Worm (Caenorhabditis elegans) whole organism, young adult: ENCODE data around the gene gst-9.

ENCODE experiments used
- F10E7.11 ChIP-seq: sonication (generic microtip); optimal IDR thresholded peaks from 2 replicates; lab custom pipeline; 2017; ENCODE audit warnings: mild to moderate bottlenecking, missing genetic modification characterization, moderate library complexity, missing compliant biosample characterization
- F22D6.2 ChIP-seq: sonication (generic microtip); optimal IDR thresholded peaks from 2 replicates; lab custom pipeline; 2016; ENCODE audit warnings: mild to moderate bottlenecking, missing genetic modification characterization, missing compliant biosample characterization
- F33H1.4 ChIP-seq: fragments of 200-800 bp; sonication (Bioruptor generic); IDR thresholded peaks from 2 replicates; pipeline ENCODE4 v1.3.6; 2022; ENCODE audit warnings: missing genetic modification reagents, missing genetic modification characterization, missing compliant biosample characterization
- F37B4.10 ChIP-seq: fragments of 200-800 bp; sonication (Bioruptor generic); IDR thresholded peaks from 2 replicates; pipeline ENCODE4 v1.3.6; 2022; ENCODE audit warnings: missing genetic modification characterization, missing compliant biosample characterization
- F49E8.2 ChIP-seq: sonication (generic microtip); optimal IDR thresholded peaks from 3 replicates; lab custom pipeline; 2017; ENCODE audit warnings: missing genetic modification characterization, mild to moderate bottlenecking, missing compliant biosample characterization, antibody characterized with exemption, moderate library complexity; ENCODE audit not compliant: insufficient read depth
- F52B5.7 ChIP-seq: sonication (generic microtip); optimal IDR thresholded peaks from 2 replicates; lab custom pipeline; 2016; ENCODE audit warnings: mild to moderate bottlenecking, missing genetic modification characterization, missing compliant biosample characterization
- F55B11.4 ChIP-seq: sonication (generic microtip); optimal IDR thresholded peaks from 2 replicates; lab custom pipeline; 2016; ENCODE audit warnings: missing compliant biosample characterization, missing genetic modification characterization, borderline replicate concordance; ENCODE audit not compliant: insufficient read depth
- F57C9.4 ChIP-seq: sonication (generic microtip); optimal IDR thresholded peaks from 2 replicates; lab custom pipeline; 2017; ENCODE audit warnings: mild to moderate bottlenecking, missing genetic modification characterization, missing compliant biosample characterization
- K11D2.4 ChIP-seq: fragments of 200-800 bp; sonication (Bioruptor generic); IDR thresholded peaks from 2 replicates; pipeline ENCODE4 v1.3.6; 2022; ENCODE audit warnings: missing genetic modification reagents, missing genetic modification characterization, missing compliant biosample characterization
- T07F8.4 ChIP-seq: sonication (generic microtip); optimal IDR thresholded peaks from 2 replicates; lab custom pipeline; 2016; ENCODE audit warnings: mild to moderate bottlenecking, missing genetic modification characterization, moderate library complexity, missing compliant biosample characterization
- T26A5.8 ChIP-seq: sonication (generic microtip); optimal IDR thresholded peaks from 2 replicates; lab custom pipeline; 2016; ENCODE audit warnings: missing genetic modification characterization, missing compliant biosample characterization
- Y67H2A.10 ChIP-seq: fragments of 200-800 bp; sonication (Bioruptor generic); conservative IDR thresholded peaks from 2 replicates; pipeline ENCODE4 v1.3.6; 2022; ENCODE audit warnings: missing genetic modification reagents, missing genetic modification characterization, missing compliant biosample characterization
- Y79H2A.3 ChIP-seq: fragments of 200-800 bp; sonication (Bioruptor generic); conservative IDR thresholded peaks from 2 replicates; pipeline ENCODE4 v1.3.6; 2022; ENCODE audit warnings: missing genetic modification reagents, missing genetic modification characterization, missing compliant biosample characterization
- atf-7 ChIP-seq: sonication (generic microtip); optimal IDR thresholded peaks from 2 replicates; lab custom pipeline; 2017; ENCODE audit warnings: mild to moderate bottlenecking, missing genetic modification characterization, missing compliant biosample characterization
- athp-1 ChIP-seq: sonication (generic microtip); optimal IDR thresholded peaks from 2 replicates; lab custom pipeline; 2017; ENCODE audit warnings: mild to moderate bottlenecking, missing genetic modification characterization, missing compliant biosample characterization
- attf-3 ChIP-seq: fragments of 200-800 bp; sonication (Bioruptor generic); conservative IDR thresholded peaks from 2 replicates; pipeline ENCODE4 v1.3.6; 2022; ENCODE audit warnings: missing genetic modification reagents, missing genetic modification characterization, missing compliant biosample characterization
- ceh-27 ChIP-seq: fragments of 200-800 bp; sonication (Bioruptor generic); optimal IDR thresholded peaks from 2 replicates; lab custom pipeline; 2018; ENCODE audit warnings: mild to moderate bottlenecking, missing genetic modification characterization, moderate library complexity, missing compliant biosample characterization
- ceh-40 ChIP-seq: fragments of 200-800 bp; sonication (Bioruptor generic); IDR thresholded peaks from 2 replicates; pipeline ENCODE4 v1.3.6; 2022; ENCODE audit warnings: missing genetic modification characterization, missing compliant biosample characterization
- die-1 ChIP-seq: sonication (generic microtip); optimal IDR thresholded peaks from 2 replicates; lab custom pipeline; 2016; ENCODE audit warnings: missing genotype, mild to moderate bottlenecking, missing genetic modification characterization, missing compliant biosample characterization
- efl-1 ChIP-seq: fragments of 150-350 bp; optimal IDR thresholded peaks from 2 replicates; lab custom pipeline; 2014; ENCODE audit warnings: missing biosample characterization, missing genetic modification reagents, missing genetic modification characterization
- egl-18 ChIP-seq: fragments of 200-800 bp; sonication (Bioruptor generic); IDR thresholded peaks from 2 replicates; pipeline ENCODE4 v1.3.6; 2022; ENCODE audit warnings: missing genetic modification reagents, missing genetic modification characterization, missing compliant biosample characterization
- egrh-3 ChIP-seq: fragments of 200-800 bp; sonication (Bioruptor generic); IDR thresholded peaks from 2 replicates; pipeline ENCODE4 v1.3.6; 2022; ENCODE audit warnings: missing genetic modification reagents, missing genetic modification characterization, missing compliant biosample characterization
- ekl-4 ChIP-seq: fragments of 200-800 bp; sonication (Bioruptor generic); IDR thresholded peaks from 2 replicates; pipeline ENCODE4 v1.3.6; 2022; ENCODE audit warnings: missing genetic modification reagents, missing genetic modification characterization, missing compliant biosample characterization
- gei-17 ChIP-seq: fragments of 200-800 bp; sonication (Bioruptor generic); optimal IDR thresholded peaks from 2 replicates; lab custom pipeline; 2018; ENCODE audit warnings: mild to moderate bottlenecking, missing genetic modification characterization, missing compliant biosample characterization
- hsf-1 ChIP-seq: fragments of 200-800 bp; sonication (Bioruptor generic); IDR thresholded peaks from 2 replicates; pipeline ENCODE4 v1.3.6; 2022; ENCODE audit warnings: missing genetic modification reagents, missing genetic modification characterization, missing compliant biosample characterization
- let-607 ChIP-seq, 2 experiments: fragments of 200-800 bp in 1 of 2; sonication (Bioruptor generic) in 1 of 2; sonication (generic microtip) in 1 of 2; optimal IDR thresholded peaks; 2 replicates each; lab custom pipeline; 2016 to 2018; ENCODE audit warnings: mild to moderate bottlenecking in 2 of 2, missing compliant biosample characterization in 2 of 2, missing genetic modification characterization in 2 of 2, moderate library complexity in 2 of 2, missing genotype in 1 of 2
- lin-35 ChIP-seq, 3 experiments: fragments of 150-350 bp in 2 of 3; sonication (generic microtip) in 1 of 3; optimal IDR thresholded peaks; 2 replicates each; lab custom pipeline; 2014 to 2018; ENCODE audit warnings: missing biosample characterization in 3 of 3, missing genetic modification characterization in 3 of 3, missing genetic modification reagents in 3 of 3
- lin-54 ChIP-seq: fragments of 200-800 bp; sonication (Bioruptor generic); optimal IDR thresholded peaks from 2 replicates; lab custom pipeline; 2018; ENCODE audit warnings: mild to moderate bottlenecking, missing genetic modification characterization, missing compliant biosample characterization
- lsy-27 ChIP-seq: sonication (generic microtip); optimal IDR thresholded peaks from 2 replicates; lab custom pipeline; 2017; ENCODE audit warnings: missing genetic modification characterization, mild to moderate bottlenecking, missing compliant biosample characterization, antibody characterized with exemption, missing genotype, borderline replicate concordance; ENCODE audit not compliant: insufficient read depth
- madf-6 ChIP-seq: fragments of 200-800 bp; sonication (Bioruptor generic); IDR thresholded peaks from 2 replicates; pipeline ENCODE4 v1.3.6; 2022; ENCODE audit warnings: missing genetic modification reagents, missing genetic modification characterization, missing compliant biosample characterization
- madf-8 ChIP-seq: fragments of 200-800 bp; sonication (Bioruptor generic); conservative IDR thresholded peaks from 2 replicates; pipeline ENCODE4 v1.3.6; 2022; ENCODE audit warnings: missing genetic modification reagents, missing genetic modification characterization, missing compliant biosample characterization
- mcd-1 ChIP-seq: fragments of 200-800 bp; sonication (Bioruptor generic); IDR thresholded peaks from 2 replicates; pipeline ENCODE4 v1.3.6; 2022; ENCODE audit warnings: missing genetic modification reagents, missing genetic modification characterization, missing compliant biosample characterization
- mxl-1 ChIP-seq: sonication (generic microtip); optimal IDR thresholded peaks from 2 replicates; lab custom pipeline; 2016; ENCODE audit warnings: missing genetic modification characterization, missing compliant biosample characterization
- nfya-1 ChIP-seq: sonication (generic microtip); optimal IDR thresholded peaks from 2 replicates; lab custom pipeline; 2017; ENCODE audit warnings: antibody characterized with exemption, missing compliant biosample characterization, missing genetic modification characterization, borderline replicate concordance; ENCODE audit not compliant: insufficient read depth
- nhr-120 ChIP-seq: fragments of 200-800 bp; sonication (Bioruptor generic); IDR thresholded peaks from 2 replicates; pipeline ENCODE4 v1.3.6; 2022; ENCODE audit warnings: missing genetic modification characterization, missing compliant biosample characterization
- nhr-27 ChIP-seq: fragments of 200-800 bp; sonication (Bioruptor generic); optimal IDR thresholded peaks from 2 replicates; lab custom pipeline; 2018; ENCODE audit warnings: mild to moderate bottlenecking, missing genetic modification characterization, moderate library complexity, missing compliant biosample characterization
- nhr-80 ChIP-seq: sonication (generic microtip); optimal IDR thresholded peaks from 2 replicates; lab custom pipeline; 2016; ENCODE audit warnings: missing genetic modification characterization, missing compliant biosample characterization
- rcor-1 ChIP-seq: fragments of 200-800 bp; sonication (Bioruptor generic); IDR thresholded peaks from 2 replicates; pipeline ENCODE4 v1.3.6; 2022; ENCODE audit warnings: missing genetic modification reagents, missing genetic modification characterization, missing compliant biosample characterization
- rpc-1 ChIP-seq, 2 experiments: fragments of 150-350 bp in 1 of 2; sonication (generic microtip) in 1 of 2; optimal IDR thresholded peaks; 2 replicates each; lab custom pipeline; 2014 to 2018; ENCODE audit warnings: missing biosample characterization in 1 of 2, missing genetic modification characterization in 1 of 2, missing genetic modification reagents in 1 of 2, missing genotype in 1 of 2
- snpc-1.1 ChIP-seq: sonication (generic microtip); optimal IDR thresholded peaks from 2 replicates; lab custom pipeline; 2017; ENCODE audit warnings: missing genetic modification characterization, mild to moderate bottlenecking, missing compliant biosample characterization, antibody characterized with exemption, moderate library complexity, missing genotype, missing genetic modification reagents; ENCODE audit not compliant: insufficient read depth
- tbx-9 ChIP-seq: sonication (generic microtip); optimal IDR thresholded peaks from 2 replicates; lab custom pipeline; 2016; ENCODE audit warnings: borderline replicate concordance, missing genetic modification characterization, inconsistent platforms, missing compliant biosample characterization
- tlf-1 ChIP-seq: fragments of 200-800 bp; sonication (Bioruptor generic); optimal IDR thresholded peaks from 2 replicates; lab custom pipeline; 2018; ENCODE audit warnings: mild to moderate bottlenecking, missing genetic modification characterization, missing compliant biosample characterization
- unc-130 ChIP-seq: sonication (generic microtip); optimal IDR thresholded peaks from 2 replicates; lab custom pipeline; 2016; ENCODE audit warnings: missing genetic modification reagents, missing genetic modification characterization, missing compliant biosample characterization
- unc-62 ChIP-seq: fragments of 150-350 bp; optimal IDR thresholded peaks from 2 replicates; lab custom pipeline; 2014; ENCODE audit warnings: missing biosample characterization, missing genetic modification reagents, missing genetic modification characterization
- ztf-18 ChIP-seq: sonication (generic microtip); optimal IDR thresholded peaks from 2 replicates; lab custom pipeline; 2016; ENCODE audit warnings: missing genotype, mild to moderate bottlenecking, missing genetic modification characterization, missing compliant biosample characterization
- ztf-26 ChIP-seq: sonication (generic microtip); optimal IDR thresholded peaks from 2 replicates; lab custom pipeline; 2017; ENCODE audit warnings: missing genetic modification characterization, missing compliant biosample characterization
- ztf-28 ChIP-seq: fragments of 200-800 bp; sonication (Bioruptor generic); IDR thresholded peaks from 2 replicates; pipeline ENCODE4 v1.3.6; 2022; ENCODE audit warnings: missing genetic modification reagents, missing genetic modification characterization, missing compliant biosample characterization
- ztf-3 ChIP-seq: fragments of 200-800 bp; sonication (Bioruptor generic); optimal IDR thresholded peaks from 2 replicates; lab custom pipeline; 2018; ENCODE audit warnings: mild to moderate bottlenecking, missing genetic modification characterization, missing compliant biosample characterization

gst-9 gene

ce11 chrII:4904277-4904676 is 12.9 kb downstream of the gst-9 start (continued):
- TF ChIP-seq tlf-1, result peak; percentile 46
- no peak for TF ChIP-seq F10E7.11 (tag; lab: Kevin White, UChicago)
- no peak for TF ChIP-seq gei-17 (GFP tag; lab: Kevin White, UChicago)
- peak; percentile 29 for TF ChIP-seq unc-62
- TF ChIP-seq tbx-9 (tag; lab: Kevin White, UChicago), result no peak
- no peak for TF ChIP-seq die-1 (tag; lab: Kevin White, UChicago)
- TF ChIP-seq atf-7 (tag; lab: Kevin White, UChicago), result no peak
- TF ChIP-seq athp-1 (tag; lab: Kevin White, UChicago), result no peak
- no peak for TF ChIP-seq Y79H2A.3 (GFP tag; lab: Robert Waterston, UW)
- TF ChIP-seq mcd-1, result peak; percentile 70
- TF ChIP-seq ceh-40 (GFP tag; lab: Robert Waterston, UW), result no peak
- TF ChIP-seq F52B5.7 (tag; lab: Kevin White, UChicago), result no peak
- TF ChIP-seq lsy-27, result peak; percentile 60
- TF ChIP-seq K11D2.4 (GFP tag; lab: Robert Waterston, UW), result no peak
- TF ChIP-seq F49E8.2 (tag; lab: Kevin White, UChicago), result peak; percentile 44
- peak; percentile 84 for TF ChIP-seq F33H1.4 (GFP tag; lab: Robert Waterston, UW)
- peak in 1 of 3 experiments; percentile 68 for TF ChIP-seq lin-35 (GFP tag; optimal IDR thresholded peaks at IDR 0.05; lab: Kevin White, UChicago)
- no peak for TF ChIP-seq egrh-3 (GFP tag; lab: Robert Waterston, UW)
- no peak for TF ChIP-seq let-607 (tag; optimal IDR thresholded peaks at IDR 0.05; lab: Kevin White, UChicago)
- no peak for TF ChIP-seq T26A5.8 (tag; lab: Kevin White, UChicago)
- TF ChIP-seq ztf-26, result no peak
- TF ChIP-seq rpc-1 (optimal IDR thresholded peaks at IDR 0.05; lab: Kevin White, UChicago), result peak; percentile 36
- TF ChIP-seq rpc-1 (tag; optimal IDR thresholded peaks at IDR 0.05; lab: Kevin White, UChicago), result no peak
- no peak for TF ChIP-seq F37B4.10
- peak; percentile 32 for TF ChIP-seq ceh-27 (GFP tag; lab: Kevin White, UChicago)
- TF ChIP-seq T07F8.4 (tag; lab: Kevin White, UChicago), result no peak
- 0 out of 2 replicates have a peak, but pooled peaks have one; percentile 49 for TF ChIP-seq Y67H2A.10 (GFP tag; lab: Robert Waterston, UW)
- TF ChIP-seq nhr-120 (GFP tag; lab: Robert Waterston, UW), result no peak
- peak; percentile 82 for TF ChIP-seq madf-6 (GFP tag; lab: Robert Waterston, UW)
- TF ChIP-seq lin-54 (GFP tag; lab: Kevin White, UChicago), result peak; percentile 68
- TF ChIP-seq ztf-18 (tag; lab: Kevin White, UChicago), result peak; percentile 17
- TF ChIP-seq F57C9.4 (tag; lab: Kevin White, UChicago), result no peak
- peak; percentile 96 for TF ChIP-seq hsf-1 (GFP tag; lab: Robert Waterston, UW)
- TF ChIP-seq egl-18 (GFP tag; lab: Robert Waterston, UW), result no peak
- no peak for TF ChIP-seq ztf-28 (GFP tag; lab: Robert Waterston, UW)
- no peak for TF ChIP-seq unc-130 (GFP tag; lab: Kevin White, UChicago)
- no peak for TF ChIP-seq ztf-3 (GFP tag; lab: Kevin White, UChicago)
- TF ChIP-seq madf-8 (GFP tag; lab: Robert Waterston, UW), result peak; percentile 47; the same call in 1 of the 2 replicates
- no peak for TF ChIP-seq F55B11.4 (tag; lab: Kevin White, UChicago)
- peak; percentile 64 for TF ChIP-seq ekl-4 (GFP tag; lab: Robert Waterston, UW)
- peak; percentile 15 for TF ChIP-seq nhr-80
- TF ChIP-seq nhr-27, result no peak
- no peak for TF ChIP-seq nfya-1
- TF ChIP-seq snpc-1.1 (tag; lab: Kevin White, UChicago), result peak; percentile 52
- no peak for TF ChIP-seq F22D6.2 (tag; lab: Kevin White, UChicago)
- TF ChIP-seq attf-3 (GFP tag; lab: Robert Waterston, UW), result no peak
- peak; percentile 61 for TF ChIP-seq rcor-1 (GFP tag; lab: Robert Waterston, UW)
- peak; percentile 69 for TF ChIP-seq efl-1 (GFP tag; lab: Kevin White, UChicago)
- no peak for TF ChIP-seq mxl-1 (tag; lab: Kevin White, UChicago)
